Worm (Caenorhabditis elegans): Measurements from ENCODE around the gene E04F6.10.
A peak's percentile ranks its signal among the peaks of the same experiment; 100 is the strongest.

ce11 chrII:7183493-7184272, 33.3 kb downstream of the E04F6.10 start, which contains the start of gene pdl-1:
- peak; percentile 12 for TF ChIP-seq lsy-2 (tag; optimal IDR thresholded peaks at IDR 0.05)
- TF ChIP-seq nhr-12 (tag; optimal IDR thresholded peaks at IDR 0.05), result no peak
